Fruit fly (Drosophila melanogaster): ENCODE data around the gene Zif.

Gene Zif

dm6 chr3R:6477877-6478361 is 21.0 kb downstream of the Zif start, which contains the start of gene CG15186:
Gene CG15186, plus strand, starts transcription at chr3R:6478311.
- TF ChIP-seq usp (GFP tag; optimal IDR thresholded peaks at IDR 0.05), result no peak

dm6 chr3R:6481740-6482443 is 25.0 kb downstream of the Zif start:
- TF ChIP-seq psq (optimal IDR thresholded peaks at IDR 0.05) (no peak), CG8478 (optimal IDR thresholded peaks at IDR 0.05) (no peak), usp (GFP tag; optimal IDR thresholded peaks at IDR 0.05) (no peak), Dll (optimal IDR thresholded peaks at IDR 0.05) (no peak), EcR (GFP tag; optimal IDR thresholded peaks at IDR 0.05) (no peak), pan (optimal IDR thresholded peaks at IDR 0.05) (no peak)

dm6 chr3R:6495938-6496337 is 39.0 kb downstream of the Zif start:
- no peak for TF ChIP-seq Dll (optimal IDR thresholded peaks at IDR 0.05)
- no peak for TF ChIP-seq psq (optimal IDR thresholded peaks at IDR 0.05)
- no peak for TF ChIP-seq pan (optimal IDR thresholded peaks at IDR 0.05)
- TF ChIP-seq usp (GFP tag; optimal IDR thresholded peaks at IDR 0.05), result no peak

dm6 chr3R:6504408-6504807 is 47.5 kb downstream of the Zif start:
- TF ChIP-seq Dll (optimal IDR thresholded peaks at IDR 0.05), result no peak
- no peak for TF ChIP-seq psq (optimal IDR thresholded peaks at IDR 0.05)
- TF ChIP-seq pan (optimal IDR thresholded peaks at IDR 0.05), result no peak
- TF ChIP-seq CG8478 (optimal IDR thresholded peaks at IDR 0.05), result no peak
